Fruit fly (Drosophila melanogaster) whole organism, embryonic: ENCODE results near the gene DNAlig4.
A peak's percentile ranks its signal among the peaks of the same experiment; 100 is the strongest.

Experiments used
- Adf1 ChIP-seq: fragments of 200-800 bp; sonication (Bioruptor generic); IDR thresholded peaks from 2 replicates; pipeline ENCODE4 v1.3.6; 2022; ENCODE audit warnings: missing biosample characterization, missing genetic modification characterization
- B-H1 ChIP-seq: fragments of 200-800 bp; sonication (Bioruptor generic); IDR thresholded peaks from 3 replicates; pipeline ENCODE4 v1.3.6; 2022; ENCODE audit warnings: missing biosample characterization, missing genetic modification characterization
- CG10147 ChIP-seq: fragments of 200-800 bp; sonication (Bioruptor generic); optimal IDR thresholded peaks from 2 replicates; lab custom pipeline; 2019; ENCODE audit warnings: missing biosample characterization, mild to moderate bottlenecking, missing genetic modification characterization, moderate library complexity
- CG10274 ChIP-seq: fragments of 200-800 bp; sonication (Bioruptor generic); optimal IDR thresholded peaks from 3 replicates; lab custom pipeline; 2017; ENCODE audit warnings: missing biosample characterization, mild to moderate bottlenecking, missing genetic modification characterization
- CG12155 ChIP-seq: fragments of 200-800 bp; sonication (Bioruptor generic); optimal IDR thresholded peaks from 3 replicates; lab custom pipeline; 2016; ENCODE audit warnings: missing biosample characterization, missing genetic modification characterization
- CG12659 ChIP-seq: fragments of 200-800 bp; sonication (Bioruptor generic); optimal IDR thresholded peaks from 3 replicates; lab custom pipeline; 2017; ENCODE audit warnings: mild to moderate bottlenecking, missing biosample characterization, missing genetic modification reagents, missing genetic modification characterization
- CG12769 ChIP-seq: fragments of 200-800 bp; sonication (Bioruptor generic); optimal IDR thresholded peaks from 2 replicates; lab custom pipeline; 2019; ENCODE audit warnings: missing biosample characterization, mild to moderate bottlenecking, missing genetic modification characterization, moderate library complexity
- CG12942 ChIP-seq: fragments of 200-800 bp; sonication (Bioruptor generic); optimal IDR thresholded peaks from 3 replicates; lab custom pipeline; 2016; ENCODE audit warnings: missing biosample characterization, missing genetic modification characterization
- CG13287 ChIP-seq: fragments of 200-800 bp; sonication (Bioruptor generic); IDR thresholded peaks from 2 replicates; pipeline ENCODE4 v1.3.6; 2022; ENCODE audit warnings: missing biosample characterization, missing genetic modification characterization; ENCODE audit not compliant: partially characterized antibody
- CG13894 ChIP-seq: fragments of 200-800 bp; sonication (Bioruptor generic); optimal IDR thresholded peaks from 3 replicates; lab custom pipeline; 2018; ENCODE audit warnings: missing biosample characterization, mild to moderate bottlenecking, missing genetic modification characterization, moderate library complexity
- CG14441 ChIP-seq: fragments of 200-800 bp; sonication (Bioruptor generic); IDR thresholded peaks from 2 replicates; pipeline ENCODE4 v1.3.6; 2022; ENCODE audit warnings: missing biosample characterization, missing genetic modification characterization
- CG16815 ChIP-seq: fragments of 200-800 bp; sonication (Bioruptor generic); optimal IDR thresholded peaks from 3 replicates; lab custom pipeline; 2017; ENCODE audit warnings: missing biosample characterization, mild to moderate bottlenecking, missing genetic modification characterization
- CG17802 ChIP-seq: fragments of 200-800 bp; sonication (Bioruptor generic); optimal IDR thresholded peaks from 2 replicates; lab custom pipeline; 2018; ENCODE audit warnings: missing biosample characterization, mild to moderate bottlenecking, missing genetic modification characterization, moderate library complexity
- CG17912 ChIP-seq: fragments of 200-800 bp; sonication (Bioruptor generic); optimal IDR thresholded peaks from 2 replicates; lab custom pipeline; 2018; ENCODE audit warnings: missing biosample characterization, mild to moderate bottlenecking, missing genetic modification characterization
- CG3065 ChIP-seq: fragments of 200-800 bp; sonication (Bioruptor generic); optimal IDR thresholded peaks from 2 replicates; lab custom pipeline; 2016; ENCODE audit warnings: missing biosample characterization, missing genetic modification characterization
- CG3407 ChIP-seq: fragments of 200-800 bp; sonication (Bioruptor generic); optimal IDR thresholded peaks from 2 replicates; lab custom pipeline; 2018; ENCODE audit warnings: missing biosample characterization, mild to moderate bottlenecking, missing genetic modification characterization
- CG3847 ChIP-seq: fragments of 200-800 bp; sonication (Bioruptor generic); IDR thresholded peaks from 2 replicates; pipeline ENCODE4 v1.3.6; 2022; ENCODE audit warnings: missing biosample characterization, missing genetic modification characterization
- CG4282 ChIP-seq: fragments of 200-800 bp; sonication (Bioruptor generic); optimal IDR thresholded peaks from 2 replicates; lab custom pipeline; 2016; ENCODE audit warnings: missing biosample characterization, missing genetic modification characterization
- CG4854 ChIP-seq: fragments of 200-800 bp; sonication (Bioruptor generic); optimal IDR thresholded peaks from 2 replicates; lab custom pipeline; 2016; ENCODE audit warnings: missing biosample characterization, missing genetic modification characterization, inconsistent platforms
- CG5245 ChIP-seq: fragments of 200-800 bp; sonication (Bioruptor generic); optimal IDR thresholded peaks from 3 replicates; lab custom pipeline; 2016; ENCODE audit warnings: missing biosample characterization, missing genetic modification characterization
- CG5953 ChIP-seq: fragments of 200-800 bp; sonication (Bioruptor generic); IDR thresholded peaks from 2 replicates; pipeline ENCODE4 v1.3.6; 2022; ENCODE audit warnings: missing biosample characterization, missing genetic modification characterization
- CG6175 ChIP-seq: fragments of 200-800 bp; sonication (Bioruptor generic); IDR thresholded peaks from 3 replicates; pipeline ENCODE4 v1.3.6; 2022; ENCODE audit warnings: missing biosample characterization, missing genetic modification characterization
- CG6791 ChIP-seq: fragments of 200-800 bp; sonication (Bioruptor generic); IDR thresholded peaks from 3 replicates; pipeline ENCODE4 v1.3.6; 2022; ENCODE audit warnings: missing biosample characterization, missing genetic modification characterization; ENCODE audit not compliant: partially characterized antibody
- CG9817 ChIP-seq: fragments of 200-800 bp; sonication (Bioruptor generic); optimal IDR thresholded peaks from 2 replicates; lab custom pipeline; 2018; ENCODE audit warnings: missing biosample characterization, mild to moderate bottlenecking, missing genetic modification characterization, moderate library complexity
- CG9876 ChIP-seq: fragments of 200-800 bp; sonication (Bioruptor generic); optimal IDR thresholded peaks from 2 replicates; lab custom pipeline; 2016; ENCODE audit warnings: missing biosample characterization, missing genetic modification characterization
- CG9932 ChIP-seq: fragments of 200-800 bp; sonication (Bioruptor generic); IDR thresholded peaks from 2 replicates; pipeline ENCODE4 v1.3.6; 2022; ENCODE audit warnings: missing biosample characterization, missing genetic modification characterization
- ERR ChIP-seq: fragments of 200-800 bp; sonication (Bioruptor generic); optimal IDR thresholded peaks from 2 replicates; lab custom pipeline; 2016; ENCODE audit warnings: missing biosample characterization, missing genetic modification characterization
- Gug ChIP-seq: fragments of 200-800 bp; sonication (Bioruptor generic); IDR thresholded peaks from 4 replicates; pipeline ENCODE4 v1.3.6; 2022; ENCODE audit warnings: missing biosample characterization, missing genetic modification characterization
- HLHmδ ChIP-seq: fragments of 200-800 bp; sonication (Bioruptor generic); optimal IDR thresholded peaks from 2 replicates; lab custom pipeline; 2018; ENCODE audit warnings: missing biosample characterization, mild to moderate bottlenecking, missing genetic modification characterization, moderate library complexity
- Opbp ChIP-seq: fragments of 200-800 bp; sonication (Bioruptor generic); IDR thresholded peaks from 3 replicates; pipeline ENCODE4 v1.3.6; 2022; ENCODE audit warnings: missing biosample characterization, missing genetic modification characterization; ENCODE audit not compliant: partially characterized antibody
- Sox102F ChIP-seq: fragments of 200-800 bp; sonication (Bioruptor generic); optimal IDR thresholded peaks from 2 replicates; lab custom pipeline; 2018; ENCODE audit warnings: missing biosample characterization, mild to moderate bottlenecking, missing genetic modification characterization, moderate library complexity
- Xrp1 ChIP-seq: fragments of 200-800 bp; sonication (Bioruptor generic); IDR thresholded peaks from 2 replicates; pipeline ENCODE4 v1.3.6; 2022; ENCODE audit warnings: missing biosample characterization, missing genetic modification characterization
- YL-1 ChIP-seq: fragments of 200-800 bp; sonication (Bioruptor generic); optimal IDR thresholded peaks from 3 replicates; lab custom pipeline; 2017; ENCODE audit warnings: missing biosample characterization, mild to moderate bottlenecking, missing genetic modification characterization
- al ChIP-seq: fragments of 200-800 bp; sonication (Bioruptor generic); IDR thresholded peaks from 2 replicates; pipeline ENCODE4 v1.3.6; 2022; ENCODE audit warnings: missing biosample characterization, missing genetic modification characterization
- bowl ChIP-seq: fragments of 200-800 bp; sonication (Bioruptor generic); IDR thresholded peaks from 2 replicates; pipeline ENCODE4 v1.3.6; 2022; ENCODE audit warnings: missing biosample characterization, missing genetic modification characterization
- crp ChIP-seq, 2 experiments: fragments of 200-800 bp; sonication (Bioruptor generic); optimal IDR thresholded peaks; 2 replicates in 1 of 2; 3 replicates in 1 of 2; lab custom pipeline; 2017; ENCODE audit warnings: missing biosample characterization in 2 of 2, missing genetic modification characterization in 2 of 2, mild to moderate bottlenecking in 1 of 2, moderate library complexity in 1 of 2
- dmrt99B ChIP-seq: fragments of 200-800 bp; sonication (Bioruptor generic); optimal IDR thresholded peaks from 2 replicates; lab custom pipeline; 2018; ENCODE audit warnings: missing biosample characterization, mild to moderate bottlenecking, missing genetic modification characterization, moderate library complexity
- fru ChIP-seq: fragments of >200 bp; optimal IDR thresholded peaks from 2 replicates; lab custom pipeline; 2017
- gfzf ChIP-seq: fragments of 200-800 bp; sonication (Bioruptor generic); optimal IDR thresholded peaks from 2 replicates; lab custom pipeline; 2016; ENCODE audit warnings: missing biosample characterization, mild to moderate bottlenecking, missing genetic modification characterization, moderate library complexity
- h ChIP-seq: fragments of >200 bp; optimal IDR thresholded peaks from 2 replicates; lab custom pipeline; 2017
- hth ChIP-seq: fragments of >200 bp; optimal IDR thresholded peaks from 2 replicates; lab custom pipeline; 2017; ENCODE audit warnings: inconsistent platforms
- lab ChIP-seq: fragments of 200-800 bp; sonication (Bioruptor generic); optimal IDR thresholded peaks from 3 replicates; lab custom pipeline; 2017; ENCODE audit warnings: missing biosample characterization, missing genetic modification characterization, mild to moderate bottlenecking, moderate library complexity, missing genetic modification reagents
- nmo ChIP-seq: fragments of 200-800 bp; sonication (Bioruptor generic); optimal IDR thresholded peaks from 2 replicates; lab custom pipeline; 2018; ENCODE audit warnings: missing biosample characterization, mild to moderate bottlenecking, missing genetic modification characterization, moderate library complexity
- p53 ChIP-seq: fragments of 200-800 bp; sonication (Bioruptor generic); optimal IDR thresholded peaks from 2 replicates; lab custom pipeline; 2016; ENCODE audit warnings: missing biosample characterization, missing genetic modification characterization
- psq ChIP-seq: fragments of 200-800 bp; sonication (Bioruptor generic); optimal IDR thresholded peaks from 2 replicates; lab custom pipeline; 2017; ENCODE audit warnings: missing biosample characterization, missing genetic modification characterization
- run ChIP-seq: fragments of 200-800 bp; sonication (Bioruptor generic); optimal IDR thresholded peaks from 3 replicates; lab custom pipeline; 2018; ENCODE audit warnings: missing biosample characterization, mild to moderate bottlenecking, missing genetic modification characterization
- shn ChIP-seq: fragments of 200-800 bp; sonication (Bioruptor generic); optimal IDR thresholded peaks from 3 replicates; lab custom pipeline; 2016; ENCODE audit warnings: missing biosample characterization, missing genetic modification characterization
- sima ChIP-seq: fragments of 200-800 bp; sonication (Bioruptor generic); optimal IDR thresholded peaks from 2 replicates; lab custom pipeline; 2016; ENCODE audit warnings: missing biosample characterization, missing genetic modification characterization
- slbo ChIP-seq: fragments of 200-800 bp; sonication (Bioruptor generic); IDR thresholded peaks from 2 replicates; pipeline ENCODE4 v1.3.6; 2022; ENCODE audit warnings: missing biosample characterization, missing genetic modification characterization
- sna ChIP-seq: fragments of 200-800 bp; sonication (Bioruptor generic); IDR thresholded peaks from 2 replicates; pipeline ENCODE4 v1.3.6; 2022; ENCODE audit warnings: missing biosample characterization, missing genetic modification characterization; ENCODE audit not compliant: partially characterized antibody

Gene DNAlig4

DNA sequence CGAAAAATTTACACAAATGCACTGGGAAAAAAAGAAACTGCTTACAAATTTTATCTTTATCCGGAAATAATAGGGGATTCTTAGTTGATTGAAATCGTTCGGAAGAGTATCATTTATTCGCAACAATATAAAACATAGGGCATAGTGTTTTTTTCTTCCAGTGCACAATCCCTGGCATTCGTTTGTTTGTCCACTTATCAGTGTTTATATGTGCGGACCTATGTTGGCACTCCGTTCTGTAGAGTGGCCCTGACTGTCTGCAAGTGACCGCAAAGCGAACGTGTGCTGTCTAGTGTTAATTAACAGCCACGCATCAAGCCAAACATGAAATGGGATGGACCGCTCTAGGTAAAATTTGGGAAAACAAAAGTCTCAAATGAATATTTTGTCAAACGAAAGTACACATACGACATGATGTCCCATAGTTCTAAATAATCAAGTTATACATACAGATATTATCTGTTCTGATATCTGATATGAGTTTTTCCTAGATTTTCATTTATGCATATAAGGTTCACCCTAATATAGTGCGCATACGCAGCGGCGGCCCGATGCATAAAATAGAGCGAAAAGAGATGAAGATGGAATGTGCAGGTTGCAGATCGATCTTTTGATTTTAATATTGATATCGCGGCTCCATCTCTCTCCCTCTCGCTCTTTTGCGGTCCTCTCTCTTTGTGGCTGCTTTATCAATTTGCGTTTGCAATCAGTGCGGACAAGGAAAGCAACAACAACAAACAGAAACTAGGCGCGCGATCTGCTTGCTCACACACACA lies 26.3 kb downstream of the DNAlig4 start (continued):
- TF ChIP-seq CG16815 (GFP tag; lab: Kevin White, UChicago) (peak; percentile 84), CG12769 (tag; lab: Kevin White, UChicago) (peak; percentile 93), h (lab: Kevin White, UChicago) (no peak), CG4854 (GFP tag; lab: Kevin White, UChicago) (peak; percentile 90), Xrp1 (GFP tag; lab: Robert Waterston, UW) (peak; percentile 90), CG12659 (GFP tag; lab: Kevin White, UChicago) (peak; percentile 96), psq (GFP tag; lab: Kevin White, UChicago) (peak; percentile 72), CG12155 (GFP tag; lab: Kevin White, UChicago) (peak; percentile 91), Gug (GFP tag; lab: Robert Waterston, UW) (peak; percentile 91), CG9932 (GFP tag; lab: Robert Waterston, UW) (peak; percentile 94), lab (GFP tag; lab: Kevin White, UChicago) (peak; percentile 96), HLHmδ (GFP tag; lab: Kevin White, UChicago) (no peak), CG6791 (GFP tag; lab: Robert Waterston, UW) (no peak), Adf1 (GFP tag; lab: Robert Waterston, UW) (peak; percentile 67; the same call in 1 of the 2 replicates), run (tag; lab: Kevin White, UChicago) (peak; percentile 77), CG10274 (peak; percentile 83), Opbp (GFP tag; lab: Robert Waterston, UW) (no peak), sima (GFP tag; lab: Kevin White, UChicago) (peak; percentile 82), dmrt99B (tag; lab: Kevin White, UChicago) (peak; percentile 94), CG5245 (peak; percentile 84), YL-1 (GFP tag; lab: Kevin White, UChicago) (peak; percentile 79), CG12942 (GFP tag; lab: Kevin White, UChicago) (peak; percentile 93), bowl (peak; percentile 74), nmo (GFP tag; lab: Kevin White, UChicago) (peak; percentile 92), CG13894 (tag; lab: Kevin White, UChicago) (peak; percentile 88), crp (GFP tag; optimal IDR thresholded peaks at IDR 0.05; lab: Kevin White, UChicago) (peak in 1 of 2 experiments; percentile 53), CG3407 (GFP tag; lab: Kevin White, UChicago) (peak; percentile 81), ERR (GFP tag; lab: Kevin White, UChicago) (peak; percentile 94), hth (lab: Kevin White, UChicago) (no peak), al (GFP tag; lab: Robert Waterston, UW) (peak; percentile 89), CG3065 (peak; percentile 73), CG3847 (GFP tag; lab: Robert Waterston, UW) (peak; percentile 94), gfzf (no peak), p53 (GFP tag; lab: Kevin White, UChicago) (peak; percentile 94), Sox102F (GFP tag; lab: Kevin White, UChicago) (peak; percentile 95), CG9817 (tag; lab: Kevin White, UChicago) (peak; percentile 93), CG14441 (GFP tag; lab: Robert Waterston, UW) (peak; percentile 93), fru (no peak), CG9876 (GFP tag; lab: Kevin White, UChicago) (peak; percentile 92), B-H1 (GFP tag; lab: Robert Waterston, UW) (peak; percentile 89), sna (GFP tag; lab: Robert Waterston, UW) (no peak), CG4282 (GFP tag; lab: Kevin White, UChicago) (peak; percentile 94), CG17912 (peak; percentile 12), slbo (GFP tag; lab: Robert Waterston, UW) (peak; percentile 97), CG10147 (GFP tag; lab: Kevin White, UChicago) (peak; percentile 83), CG6175 (GFP tag; lab: Robert Waterston, UW) (peak; percentile 91), CG5953 (GFP tag; lab: Robert Waterston, UW) (peak; percentile 84), CG17802 (tag; lab: Kevin White, UChicago) (peak; percentile 73), CG13287 (no peak), shn (GFP tag; lab: Kevin White, UChicago) (peak; percentile 92)
